Fruit fly (Drosophila melanogaster) whole organism, embryonic: Measurements from ENCODE around the gene CG43407.

ENCODE experiments used
- CG10267 ChIP-seq: fragments of 200-800 bp; sonication (Bioruptor generic); optimal IDR thresholded peaks from 2 replicates; lab custom pipeline; 2018; ENCODE audit warnings: missing biosample characterization, mild to moderate bottlenecking, missing genetic modification characterization, moderate library complexity
- CG10565 ChIP-seq: fragments of 200-800 bp; sonication (Bioruptor generic); optimal IDR thresholded peaks from 3 replicates; lab custom pipeline; 2016; ENCODE audit warnings: missing biosample characterization, mild to moderate bottlenecking, missing genetic modification characterization
- CG12219 ChIP-seq: fragments of 200-800 bp; sonication (Bioruptor generic); optimal IDR thresholded peaks from 3 replicates; lab custom pipeline; 2018; ENCODE audit warnings: missing biosample characterization, mild to moderate bottlenecking, missing genetic modification characterization
- CG13424 ChIP-seq: fragments of 200-800 bp; sonication (Bioruptor generic); optimal IDR thresholded peaks from 2 replicates; lab custom pipeline; 2019; ENCODE audit warnings: missing biosample characterization, mild to moderate bottlenecking, missing genetic modification characterization, moderate library complexity
- CG13624 ChIP-seq: fragments of 200-800 bp; sonication (Bioruptor generic); optimal IDR thresholded peaks from 2 replicates; lab custom pipeline; 2016; ENCODE audit warnings: missing biosample characterization, missing genetic modification characterization
- CG14965 ChIP-seq: fragments of 200-800 bp; sonication (Bioruptor generic); optimal IDR thresholded peaks from 2 replicates; lab custom pipeline; 2016; ENCODE audit warnings: missing biosample characterization, missing genetic modification characterization, borderline replicate concordance
- CG15514 ChIP-seq: fragments of 200-800 bp; sonication (Bioruptor generic); optimal IDR thresholded peaks from 3 replicates; lab custom pipeline; 2017; ENCODE audit warnings: missing biosample characterization, missing genetic modification characterization, mild to moderate bottlenecking, moderate library complexity, missing genetic modification reagents
- CG15696 ChIP-seq: fragments of 200-800 bp; sonication (Bioruptor generic); optimal IDR thresholded peaks from 2 replicates; lab custom pipeline; 2019; ENCODE audit warnings: missing biosample characterization, mild to moderate bottlenecking, missing genetic modification characterization, moderate library complexity
- CG1647 ChIP-seq: fragments of 200-800 bp; sonication (Bioruptor generic); optimal IDR thresholded peaks from 3 replicates; lab custom pipeline; 2016; ENCODE audit warnings: missing biosample characterization, missing genetic modification characterization
- CG17568 ChIP-seq: fragments of 200-800 bp; sonication (Bioruptor generic); optimal IDR thresholded peaks from 2 replicates; lab custom pipeline; 2018; ENCODE audit warnings: missing biosample characterization, mild to moderate bottlenecking, missing genetic modification characterization, moderate library complexity
- CG17612 ChIP-seq: fragments of 200-800 bp; sonication (Bioruptor generic); IDR thresholded peaks from 2 replicates; pipeline ENCODE4 v1.3.6; 2022; ENCODE audit warnings: missing biosample characterization, missing genetic modification characterization
- CG1792 ChIP-seq: fragments of 200-800 bp; sonication (Bioruptor generic); optimal IDR thresholded peaks from 2 replicates; lab custom pipeline; 2016; ENCODE audit warnings: missing biosample characterization, missing genetic modification characterization
- CG2120 ChIP-seq: fragments of 200-800 bp; sonication (Bioruptor generic); optimal IDR thresholded peaks from 3 replicates; lab custom pipeline; 2016; ENCODE audit warnings: missing biosample characterization, missing genetic modification characterization
- CG2875 ChIP-seq: fragments of 200-800 bp; sonication (Bioruptor generic); optimal IDR thresholded peaks from 2 replicates; lab custom pipeline; 2017; ENCODE audit warnings: missing biosample characterization, mild to moderate bottlenecking, missing genetic modification characterization, missing genetic modification reagents
- CG31441 ChIP-seq: fragments of 200-800 bp; sonication (Bioruptor generic); IDR thresholded peaks from 2 replicates; pipeline ENCODE4 v1.3.6; 2022; ENCODE audit warnings: missing biosample characterization, missing genetic modification characterization
- CG34224 ChIP-seq: fragments of 200-800 bp; sonication (Bioruptor generic); IDR thresholded peaks from 3 replicates; pipeline ENCODE4 v1.3.6; 2022; ENCODE audit warnings: missing biosample characterization, missing genetic modification characterization; ENCODE audit not compliant: partially characterized antibody
- CG3838 ChIP-seq: fragments of 200-800 bp; sonication (Bioruptor generic); optimal IDR thresholded peaks from 3 replicates; lab custom pipeline; 2016; ENCODE audit warnings: missing biosample characterization, missing genetic modification characterization
- CG4404 ChIP-seq: fragments of 200-800 bp; sonication (Bioruptor generic); IDR thresholded peaks from 2 replicates; pipeline ENCODE4 v1.3.6; 2022; ENCODE audit warnings: missing biosample characterization, missing genetic modification characterization
- CG7357 ChIP-seq: fragments of 200-800 bp; sonication (Bioruptor generic); IDR thresholded peaks from 3 replicates; pipeline ENCODE4 v1.3.6; 2022; ENCODE audit warnings: missing biosample characterization, missing genetic modification characterization
- CG7745 ChIP-seq: fragments of 200-800 bp; sonication (Bioruptor generic); optimal IDR thresholded peaks from 2 replicates; lab custom pipeline; 2018; ENCODE audit warnings: missing biosample characterization, mild to moderate bottlenecking, missing genetic modification characterization, moderate library complexity
- CG8359 ChIP-seq: fragments of 200-800 bp; sonication (Bioruptor generic); optimal IDR thresholded peaks from 2 replicates; lab custom pipeline; 2017; ENCODE audit warnings: missing biosample characterization, mild to moderate bottlenecking, missing genetic modification characterization, borderline replicate concordance
- CG8924 ChIP-seq: fragments of 200-800 bp; optimal IDR thresholded peaks from 3 replicates; lab custom pipeline; 2019; ENCODE audit warnings: missing biosample characterization, mild to moderate bottlenecking, missing genetic modification characterization, moderate library complexity
- CG9609 ChIP-seq: fragments of 200-800 bp; sonication (Bioruptor generic); optimal IDR thresholded peaks from 3 replicates; lab custom pipeline; 2016; ENCODE audit warnings: missing biosample characterization, missing genetic modification characterization
- Dip2 ChIP-seq: fragments of 200-800 bp; sonication (Bioruptor generic); IDR thresholded peaks from 2 replicates; pipeline ENCODE4 v1.3.6; 2022; ENCODE audit warnings: missing biosample characterization, missing genetic modification characterization
- Lpt ChIP-seq: fragments of >200 bp; optimal IDR thresholded peaks from 2 replicates; lab custom pipeline; 2018; ENCODE audit warnings: missing biosample characterization, missing genetic modification characterization
- Nf-YB ChIP-seq: fragments of 200-800 bp; sonication (Bioruptor generic); optimal IDR thresholded peaks from 3 replicates; lab custom pipeline; 2019; ENCODE audit warnings: missing biosample characterization, mild to moderate bottlenecking, missing genetic modification characterization, moderate library complexity
- PHDP ChIP-seq: fragments of 200-800 bp; sonication (Bioruptor generic); optimal IDR thresholded peaks from 3 replicates; lab custom pipeline; 2018; ENCODE audit warnings: missing biosample characterization, mild to moderate bottlenecking, missing genetic modification characterization, moderate library complexity
- ase ChIP-seq: fragments of 200-800 bp; sonication (Bioruptor generic); IDR thresholded peaks from 3 replicates; pipeline ENCODE4 v1.3.6; 2022; ENCODE audit warnings: missing biosample characterization, missing genetic modification characterization
- cad ChIP-seq: fragments of >200 bp; optimal IDR thresholded peaks from 2 replicates; lab custom pipeline; 2017; ENCODE audit warnings: missing biosample characterization, missing genetic modification characterization
- exex ChIP-seq: fragments of 200-800 bp; sonication (Bioruptor generic); optimal IDR thresholded peaks from 4 replicates; lab custom pipeline; 2018; ENCODE audit warnings: missing biosample characterization, mild to moderate bottlenecking, missing genetic modification characterization, moderate library complexity
- fd102C ChIP-seq: fragments of 200-800 bp; sonication (Bioruptor generic); optimal IDR thresholded peaks from 2 replicates; lab custom pipeline; 2018; ENCODE audit warnings: missing biosample characterization, mild to moderate bottlenecking, missing genetic modification characterization, moderate library complexity
- fd3F ChIP-seq: fragments of 200-800 bp; sonication (Bioruptor generic); optimal IDR thresholded peaks from 2 replicates; lab custom pipeline; 2018; ENCODE audit warnings: missing biosample characterization, mild to moderate bottlenecking, missing genetic modification characterization, moderate library complexity
- gcm ChIP-seq: fragments of 200-800 bp; sonication (Bioruptor generic); optimal IDR thresholded peaks from 2 replicates; lab custom pipeline; 2019; ENCODE audit warnings: missing biosample characterization, mild to moderate bottlenecking, missing genetic modification characterization, moderate library complexity
- gcm2 ChIP-seq: fragments of 200-800 bp; sonication (Bioruptor generic); optimal IDR thresholded peaks from 2 replicates; lab custom pipeline; 2016; ENCODE audit warnings: missing biosample characterization, missing genetic modification characterization
- gem ChIP-seq: fragments of 200-800 bp; sonication (Bioruptor generic); optimal IDR thresholded peaks from 2 replicates; lab custom pipeline; 2019; ENCODE audit warnings: missing biosample characterization, mild to moderate bottlenecking, missing genetic modification characterization, moderate library complexity
- ken ChIP-seq: fragments of 200-800 bp; sonication (Bioruptor generic); IDR thresholded peaks from 3 replicates; pipeline ENCODE4 v1.3.6; 2022; ENCODE audit warnings: missing biosample characterization, missing genetic modification characterization
- lmd ChIP-seq: fragments of 200-800 bp; sonication (Bioruptor generic); IDR thresholded peaks from 2 replicates; pipeline ENCODE4 v1.3.6; 2022; ENCODE audit warnings: missing biosample characterization, missing genetic modification characterization
- mam ChIP-seq: fragments of 200-800 bp; sonication (Bioruptor generic); optimal IDR thresholded peaks from 3 replicates; lab custom pipeline; 2016; ENCODE audit warnings: missing biosample characterization, missing genetic modification characterization
- nom ChIP-seq: fragments of 200-800 bp; sonication (Bioruptor generic); optimal IDR thresholded peaks from 2 replicates; lab custom pipeline; 2017; ENCODE audit warnings: missing biosample characterization, missing genetic modification characterization, mild to moderate bottlenecking, moderate library complexity, missing genetic modification reagents
- otp ChIP-seq: fragments of 200-800 bp; sonication (Bioruptor generic); IDR thresholded peaks from 3 replicates; pipeline ENCODE4, ENCODE4 v1.3.6; 2022; ENCODE audit warnings: missing biosample characterization, missing genetic modification characterization
- prd ChIP-seq, 3 experiments: fragments of >200 bp in 2 of 3; fragments of 200-800 bp in 1 of 3; sonication (Bioruptor generic) in 1 of 3; optimal IDR thresholded peaks in 2 of 3; IDR thresholded peaks in 1 of 3; 2 replicates in 2 of 3; 3 replicates in 1 of 3; pipeline versions ENCODE4 v1.3.6 to Lab custom; 2017 to 2022; ENCODE audit warnings: missing biosample characterization in 1 of 3, missing genetic modification characterization in 1 of 3
- pros ChIP-seq: fragments of 200-800 bp; sonication (Bioruptor generic); optimal IDR thresholded peaks from 3 replicates; lab custom pipeline; 2019; ENCODE audit warnings: missing biosample characterization, mild to moderate bottlenecking, missing genetic modification characterization, moderate library complexity
- slbo ChIP-seq: fragments of 200-800 bp; sonication (Bioruptor generic); IDR thresholded peaks from 2 replicates; pipeline ENCODE4 v1.3.6; 2022; ENCODE audit warnings: missing biosample characterization, missing genetic modification characterization
- so ChIP-seq: fragments of 200-800 bp; sonication (Bioruptor generic); IDR thresholded peaks from 3 replicates; pipeline ENCODE4 v1.3.6; 2022; ENCODE audit warnings: missing biosample characterization, missing genetic modification characterization
- sob ChIP-seq: fragments of 200-800 bp; sonication (Bioruptor generic); IDR thresholded peaks from 2 replicates; pipeline ENCODE4 v1.3.6; 2022; ENCODE audit warnings: missing biosample characterization, missing genetic modification characterization
- sqz ChIP-seq: fragments of 200-800 bp; sonication (Bioruptor generic); optimal IDR thresholded peaks from 3 replicates; lab custom pipeline; 2018; ENCODE audit warnings: missing biosample characterization, mild to moderate bottlenecking, missing genetic modification characterization
- unc-4 ChIP-seq: fragments of 200-800 bp; sonication (Bioruptor generic); IDR thresholded peaks from 2 replicates; pipeline ENCODE4 v1.3.6; 2022; ENCODE audit warnings: missing biosample characterization, missing genetic modification characterization; ENCODE audit not compliant: partially characterized antibody
- vnd ChIP-seq: fragments of 200-800 bp; sonication (Bioruptor generic); IDR thresholded peaks from 3 replicates; pipeline ENCODE4 v1.3.6; 2022; ENCODE audit warnings: missing biosample characterization, missing genetic modification characterization; ENCODE audit not compliant: partially characterized antibody
- z ChIP-seq: fragments of 200-800 bp; sonication (Bioruptor generic); IDR thresholded peaks from 3 replicates; pipeline ENCODE4 v1.3.6; 2022; ENCODE audit warnings: missing biosample characterization, missing genetic modification characterization

Gene CG43407

DNA sequence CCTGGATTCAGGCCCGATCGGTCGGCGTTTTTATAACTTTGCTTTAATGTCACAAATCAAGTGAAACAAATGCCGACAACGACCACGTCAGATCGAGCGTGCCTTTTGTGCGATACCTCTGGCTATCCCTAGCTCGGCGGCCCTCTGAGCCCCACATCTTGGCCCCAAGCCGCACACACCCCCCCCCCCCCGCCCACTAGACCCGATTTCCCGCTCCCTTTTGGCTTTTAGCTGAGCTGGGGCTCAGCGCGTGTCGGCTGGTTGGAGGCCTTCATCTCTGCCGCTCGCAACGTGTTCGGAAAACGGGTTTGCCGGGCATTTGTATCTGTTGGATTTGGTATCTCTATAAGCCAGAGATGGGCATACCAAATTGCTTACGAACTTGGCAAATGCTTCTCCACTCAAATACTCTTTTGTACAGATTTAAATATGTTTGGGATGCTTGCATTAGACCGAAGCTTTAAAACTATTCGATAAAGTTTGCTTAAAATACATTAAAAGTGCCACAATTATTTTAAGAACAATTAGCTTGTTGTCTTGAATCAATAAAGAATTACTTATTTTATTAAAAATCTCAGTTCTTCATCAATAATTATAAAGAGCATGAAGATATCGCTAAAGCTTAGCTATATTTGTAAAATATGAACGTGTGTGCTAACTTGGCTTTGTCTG, 36.9 kb downstream of the CG43407 start (continued):
- TF ChIP-seq PHDP (tag; lab: Kevin White, UChicago) (peak; percentile 37), CG13624 (GFP tag; lab: Kevin White, UChicago) (peak; percentile 9), CG17612 (GFP tag; lab: Robert Waterston, UW) (no peak), CG17568 (GFP tag; lab: Kevin White, UChicago) (no peak), CG34224 (no peak), sqz (GFP tag; lab: Kevin White, UChicago) (no peak), so (GFP tag; lab: Robert Waterston, UW) (no peak), pros (GFP tag; lab: Kevin White, UChicago) (peak; percentile 12), slbo (GFP tag; lab: Robert Waterston, UW) (no peak), gcm2 (GFP tag; lab: Kevin White, UChicago) (no peak), Lpt (no peak), ken (no peak), CG4404 (GFP tag; lab: Robert Waterston, UW) (no peak), CG1792 (GFP tag; lab: Kevin White, UChicago) (no peak), vnd (GFP tag; lab: Robert Waterston, UW) (no peak), z (GFP tag; lab: Robert Waterston, UW) (no peak), CG31441 (peak; percentile 27; the same call in 1 of the 2 replicates), Nf-YB (GFP tag; lab: Kevin White, UChicago) (no peak), gem (tag; lab: Kevin White, UChicago) (peak; percentile 66), CG10267 (peak; percentile 22), CG2875 (GFP tag; lab: Kevin White, UChicago) (no peak), CG2120 (GFP tag; lab: Kevin White, UChicago) (peak; percentile 60), CG14965 (GFP tag; lab: Kevin White, UChicago) (no peak), sob (GFP tag; lab: Robert Waterston, UW) (no peak), unc-4 (GFP tag; lab: Robert Waterston, UW) (no peak), CG1647 (GFP tag; lab: Kevin White, UChicago) (no peak), CG13424 (tag; lab: Kevin White, UChicago) (peak; percentile 55), lmd (GFP tag; lab: Robert Waterston, UW) (peak; percentile 44; the same call in 1 of the 2 replicates), CG9609 (no peak), nom (GFP tag; lab: Kevin White, UChicago) (no peak), CG15514 (GFP tag; lab: Kevin White, UChicago) (no peak), CG15696 (no peak), CG8359 (GFP tag; lab: Kevin White, UChicago) (no peak), fd3F (GFP tag; lab: Kevin White, UChicago) (peak; percentile 39), fd102C (GFP tag; lab: Kevin White, UChicago) (no peak), CG7357 (GFP tag; lab: Robert Waterston, UW) (peak; percentile 41; the same call in 1 of the 3 replicates), CG3838 (GFP tag; lab: Kevin White, UChicago) (no peak), Dip2 (no peak), otp (GFP tag; lab: Robert Waterston, UW) (no peak), CG8924 (tag; lab: Kevin White, UChicago) (peak; percentile 52), CG12219 (GFP tag; lab: Kevin White, UChicago) (no peak), CG7745 (tag; lab: Kevin White, UChicago) (no peak), gcm (no peak), prd (optimal IDR thresholded peaks at IDR 0.05; lab: Kevin White, UChicago) (no peak), prd (GFP tag; IDR thresholded peaks at IDR 0.05; lab: Robert Waterston, UW) (peak; percentile 36; the same call in 1 of the 3 replicates), cad (GFP tag; lab: Kevin White, UChicago) (no peak), exex (tag; lab: Kevin White, UChicago) (no peak), CG10565 (GFP tag; lab: Kevin White, UChicago) (no peak), ase (GFP tag; lab: Robert Waterston, UW) (no peak), mam (peak; percentile 1)
